Fruit fly (Drosophila melanogaster) whole organism, embryonic: ENCODE measurements around the gene CG14273.
A peak's percentile ranks its signal among the peaks of the same experiment; 100 is the strongest.

Experiments
- ATbp ChIP-seq: fragments of 200-800 bp; sonication (Bioruptor generic); optimal IDR thresholded peaks from 2 replicates; lab custom pipeline; 2017; ENCODE audit warnings: missing biosample characterization, mild to moderate bottlenecking, missing genetic modification characterization, missing genetic modification reagents
- Atf-2 ChIP-seq: fragments of 200-800 bp; sonication (Bioruptor generic); optimal IDR thresholded peaks from 2 replicates; lab custom pipeline; 2016; ENCODE audit warnings: missing biosample characterization, missing genetic modification characterization
- Bgb ChIP-seq: fragments of 200-800 bp; sonication (Bioruptor generic); IDR thresholded peaks from 2 replicates; pipeline ENCODE4 v1.3.6; 2022; ENCODE audit warnings: missing biosample characterization, missing genetic modification characterization; ENCODE audit not compliant: partially characterized antibody
- CG10147 ChIP-seq: fragments of 200-800 bp; sonication (Bioruptor generic); optimal IDR thresholded peaks from 2 replicates; lab custom pipeline; 2019; ENCODE audit warnings: missing biosample characterization, mild to moderate bottlenecking, missing genetic modification characterization, moderate library complexity
- CG11456 ChIP-seq: fragments of 200-800 bp; sonication (Bioruptor generic); IDR thresholded peaks from 3 replicates; pipeline ENCODE4 v1.3.6; 2022; ENCODE audit warnings: missing biosample characterization, missing genetic modification characterization
- CG11560 ChIP-seq: fragments of 200-800 bp; sonication (Bioruptor generic); IDR thresholded peaks from 3 replicates; pipeline ENCODE4 v1.3.6; 2022; ENCODE audit warnings: missing biosample characterization, missing genetic modification characterization
- CG12744 ChIP-seq: fragments of 200-800 bp; sonication (Bioruptor generic); optimal IDR thresholded peaks from 2 replicates; lab custom pipeline; 2016; ENCODE audit warnings: missing biosample characterization, missing genetic modification characterization
- CG13123 ChIP-seq: fragments of 200-800 bp; sonication (Bioruptor generic); optimal IDR thresholded peaks from 2 replicates; lab custom pipeline; 2016; ENCODE audit warnings: missing biosample characterization, missing genetic modification characterization
- CG14667 ChIP-seq: fragments of 200-800 bp; sonication (Bioruptor generic); IDR thresholded peaks from 2 replicates; pipeline ENCODE4 v1.3.6; 2022; ENCODE audit warnings: missing biosample characterization, missing genetic modification characterization
- CG1529 ChIP-seq: fragments of 200-800 bp; sonication (Bioruptor generic); optimal IDR thresholded peaks from 3 replicates; lab custom pipeline; 2018; ENCODE audit warnings: missing biosample characterization, missing genetic modification characterization
- CG15514 ChIP-seq: fragments of 200-800 bp; sonication (Bioruptor generic); optimal IDR thresholded peaks from 3 replicates; lab custom pipeline; 2017; ENCODE audit warnings: missing biosample characterization, missing genetic modification characterization, mild to moderate bottlenecking, moderate library complexity, missing genetic modification reagents
- CG18476 ChIP-seq: fragments of 200-800 bp; sonication (Bioruptor generic); optimal IDR thresholded peaks from 2 replicates; lab custom pipeline; 2016; ENCODE audit warnings: missing biosample characterization, mild to moderate bottlenecking, missing genetic modification characterization
- CG18599 ChIP-seq: fragments of 200-800 bp; sonication (Bioruptor generic); optimal IDR thresholded peaks from 3 replicates; lab custom pipeline; 2017; ENCODE audit warnings: missing biosample characterization, missing genetic modification characterization, mild to moderate bottlenecking, moderate library complexity, missing genetic modification reagents
- CG31365 ChIP-seq: fragments of 200-800 bp; sonication (Bioruptor generic); optimal IDR thresholded peaks from 2 replicates; lab custom pipeline; 2018; ENCODE audit warnings: missing biosample characterization, mild to moderate bottlenecking, missing genetic modification characterization
- CG43689 ChIP-seq: fragments of 200-800 bp; sonication (Bioruptor generic); IDR thresholded peaks from 2 replicates; pipeline ENCODE4 v1.3.6; 2022; ENCODE audit warnings: missing biosample characterization, missing genetic modification characterization
- CG6765 ChIP-seq: fragments of 200-800 bp; sonication (Bioruptor generic); optimal IDR thresholded peaks from 3 replicates; lab custom pipeline; 2017; ENCODE audit warnings: missing biosample characterization, mild to moderate bottlenecking, missing genetic modification characterization
- CG7556 ChIP-seq: fragments of 200-800 bp; sonication (Bioruptor generic); optimal IDR thresholded peaks from 2 replicates; lab custom pipeline; 2017; ENCODE audit warnings: missing biosample characterization, mild to moderate bottlenecking, missing genetic modification characterization
- CG8290 ChIP-seq, 3 experiments: fragments of 200-800 bp; sonication (Bioruptor generic); optimal IDR thresholded peaks; 2 replicates each; lab custom pipeline; 2016 to 2019; ENCODE audit warnings: missing biosample characterization in 3 of 3, missing genetic modification characterization in 3 of 3, mild to moderate bottlenecking in 2 of 3, moderate library complexity in 1 of 3
- CG8388 ChIP-seq: fragments of 200-800 bp; sonication (Bioruptor generic); optimal IDR thresholded peaks from 2 replicates; lab custom pipeline; 2019; ENCODE audit warnings: missing biosample characterization, mild to moderate bottlenecking, missing genetic modification characterization, moderate library complexity
- CG9932 ChIP-seq: fragments of 200-800 bp; sonication (Bioruptor generic); IDR thresholded peaks from 2 replicates; pipeline ENCODE4 v1.3.6; 2022; ENCODE audit warnings: missing biosample characterization, missing genetic modification characterization
- Camta ChIP-seq: fragments of 200-800 bp; sonication (Bioruptor generic); optimal IDR thresholded peaks from 2 replicates; lab custom pipeline; 2016; ENCODE audit warnings: missing biosample characterization, missing genetic modification characterization
- Dll ChIP-seq: fragments of 200-800 bp; sonication (Bioruptor generic); IDR thresholded peaks from 4 replicates; pipeline ENCODE4 v1.3.6; 2022; ENCODE audit warnings: missing biosample characterization, missing genetic modification characterization; ENCODE audit not compliant: partially characterized antibody
- Eip74EF ChIP-seq, 2 experiments: fragments of 200-800 bp in 1 of 2; fragments of >200 bp in 1 of 2; sonication (Bioruptor generic) in 1 of 2; optimal IDR thresholded peaks; 2 replicates each; lab custom pipeline; 2017 to 2019; ENCODE audit warnings: missing biosample characterization in 2 of 2, missing genetic modification characterization in 2 of 2, mild to moderate bottlenecking in 1 of 2, moderate library complexity in 1 of 2
- Max ChIP-seq: fragments of 200-800 bp; sonication (Bioruptor generic); optimal IDR thresholded peaks from 2 replicates; lab custom pipeline; 2016; ENCODE audit warnings: missing biosample characterization, mild to moderate bottlenecking, missing genetic modification characterization
- Mes4 ChIP-seq: fragments of 200-800 bp; sonication (Bioruptor generic); optimal IDR thresholded peaks from 2 replicates; lab custom pipeline; 2016; ENCODE audit warnings: missing biosample characterization, missing genetic modification characterization
- Nf-YA ChIP-seq: fragments of 200-800 bp; sonication (Bioruptor generic); IDR thresholded peaks from 2 replicates; pipeline ENCODE4 v1.3.6; 2022; ENCODE audit warnings: missing biosample characterization, missing genetic modification characterization
- Oaz ChIP-seq: fragments of 200-800 bp; sonication (Bioruptor generic); IDR thresholded peaks from 2 replicates; pipeline ENCODE4 v1.3.6; 2022; ENCODE audit warnings: missing biosample characterization, missing genetic modification characterization
- Rfx ChIP-seq: fragments of 200-800 bp; sonication (Bioruptor generic); IDR thresholded peaks from 2 replicates; pipeline ENCODE4 v1.3.6; 2022; ENCODE audit warnings: missing biosample characterization, missing genetic modification characterization
- Side ChIP-seq: fragments of 200-800 bp; sonication (Bioruptor generic); optimal IDR thresholded peaks from 2 replicates; lab custom pipeline; 2016; ENCODE audit warnings: missing biosample characterization, missing genetic modification characterization
- Xrp1 ChIP-seq: fragments of 200-800 bp; sonication (Bioruptor generic); IDR thresholded peaks from 2 replicates; pipeline ENCODE4 v1.3.6; 2022; ENCODE audit warnings: missing biosample characterization, missing genetic modification characterization
- dpn ChIP-seq, 2 experiments: fragments of 200-800 bp; sonication (Bioruptor generic); optimal IDR thresholded peaks; 3 replicates each; lab custom pipeline; 2016; ENCODE audit warnings: missing biosample characterization in 2 of 2, missing genetic modification characterization in 2 of 2
- emc ChIP-seq: fragments of 200-800 bp; sonication (Bioruptor generic); optimal IDR thresholded peaks from 2 replicates; lab custom pipeline; 2016; ENCODE audit warnings: missing biosample characterization, missing genetic modification characterization
- fru ChIP-seq: fragments of >200 bp; optimal IDR thresholded peaks from 2 replicates; lab custom pipeline; 2017
- ftz-f1 ChIP-seq: fragments of 200-800 bp; sonication (Bioruptor generic); optimal IDR thresholded peaks from 2 replicates; lab custom pipeline; 2016; ENCODE audit warnings: missing biosample characterization, missing genetic modification characterization
- gcm2 ChIP-seq: fragments of 200-800 bp; sonication (Bioruptor generic); optimal IDR thresholded peaks from 2 replicates; lab custom pipeline; 2016; ENCODE audit warnings: missing biosample characterization, missing genetic modification characterization
- grn ChIP-seq: fragments of 200-800 bp; sonication (Bioruptor generic); optimal IDR thresholded peaks from 3 replicates; lab custom pipeline; 2017; ENCODE audit warnings: missing biosample characterization, missing genetic modification characterization
- hbn ChIP-seq: fragments of 200-800 bp; sonication (Bioruptor generic); IDR thresholded peaks from 2 replicates; pipeline ENCODE4 v1.3.6; 2022; ENCODE audit warnings: missing biosample characterization, missing genetic modification characterization; ENCODE audit not compliant: partially characterized antibody
- ind ChIP-seq: fragments of 200-800 bp; sonication (Bioruptor generic); optimal IDR thresholded peaks from 3 replicates; lab custom pipeline; 2016; ENCODE audit warnings: missing biosample characterization, missing genetic modification characterization
- lmd ChIP-seq: fragments of 200-800 bp; sonication (Bioruptor generic); IDR thresholded peaks from 2 replicates; pipeline ENCODE4 v1.3.6; 2022; ENCODE audit warnings: missing biosample characterization, missing genetic modification characterization
- pnt ChIP-seq: fragments of 200-800 bp; sonication (Bioruptor generic); optimal IDR thresholded peaks from 3 replicates; lab custom pipeline; 2016; ENCODE audit warnings: missing biosample characterization, missing genetic modification characterization
- pros ChIP-seq: fragments of 200-800 bp; sonication (Bioruptor generic); optimal IDR thresholded peaks from 3 replicates; lab custom pipeline; 2019; ENCODE audit warnings: missing biosample characterization, mild to moderate bottlenecking, missing genetic modification characterization, moderate library complexity
- pzg ChIP-seq: fragments of 200-800 bp; sonication (Bioruptor generic); optimal IDR thresholded peaks from 3 replicates; lab custom pipeline; 2018; ENCODE audit warnings: missing biosample characterization, mild to moderate bottlenecking, missing genetic modification characterization, moderate library complexity
- ranshi ChIP-seq: fragments of 200-800 bp; sonication (Bioruptor generic); IDR thresholded peaks from 2 replicates; pipeline ENCODE4 v1.3.6; 2022; ENCODE audit warnings: missing biosample characterization, missing genetic modification characterization
- schlank ChIP-seq: fragments of 200-800 bp; sonication (Bioruptor generic); optimal IDR thresholded peaks from 2 replicates; lab custom pipeline; 2018; ENCODE audit warnings: missing biosample characterization, mild to moderate bottlenecking, missing genetic modification characterization
- slp2 ChIP-seq: fragments of 200-800 bp; sonication (Bioruptor generic); optimal IDR thresholded peaks from 2 replicates; lab custom pipeline; 2016; ENCODE audit warnings: missing biosample characterization, missing genetic modification characterization
- trem ChIP-seq: fragments of 200-800 bp; optimal IDR thresholded peaks from 3 replicates; lab custom pipeline; 2019; ENCODE audit warnings: missing biosample characterization, mild to moderate bottlenecking, missing genetic modification characterization, moderate library complexity
- twi ChIP-seq: fragments of 200-800 bp; optimal IDR thresholded peaks from 2 replicates; lab custom pipeline; 2019; ENCODE audit warnings: missing biosample characterization, mild to moderate bottlenecking, missing genetic modification characterization, moderate library complexity
- zf30C ChIP-seq: fragments of 200-800 bp; sonication (Bioruptor generic); optimal IDR thresholded peaks from 3 replicates; lab custom pipeline; 2018; ENCODE audit warnings: missing biosample characterization, mild to moderate bottlenecking, missing genetic modification characterization
- zfh2 ChIP-seq: fragments of 200-800 bp; sonication (Bioruptor generic); optimal IDR thresholded peaks from 2 replicates; lab custom pipeline; 2016; ENCODE audit warnings: missing biosample characterization, missing genetic modification characterization

CG14273 gene

DNA sequence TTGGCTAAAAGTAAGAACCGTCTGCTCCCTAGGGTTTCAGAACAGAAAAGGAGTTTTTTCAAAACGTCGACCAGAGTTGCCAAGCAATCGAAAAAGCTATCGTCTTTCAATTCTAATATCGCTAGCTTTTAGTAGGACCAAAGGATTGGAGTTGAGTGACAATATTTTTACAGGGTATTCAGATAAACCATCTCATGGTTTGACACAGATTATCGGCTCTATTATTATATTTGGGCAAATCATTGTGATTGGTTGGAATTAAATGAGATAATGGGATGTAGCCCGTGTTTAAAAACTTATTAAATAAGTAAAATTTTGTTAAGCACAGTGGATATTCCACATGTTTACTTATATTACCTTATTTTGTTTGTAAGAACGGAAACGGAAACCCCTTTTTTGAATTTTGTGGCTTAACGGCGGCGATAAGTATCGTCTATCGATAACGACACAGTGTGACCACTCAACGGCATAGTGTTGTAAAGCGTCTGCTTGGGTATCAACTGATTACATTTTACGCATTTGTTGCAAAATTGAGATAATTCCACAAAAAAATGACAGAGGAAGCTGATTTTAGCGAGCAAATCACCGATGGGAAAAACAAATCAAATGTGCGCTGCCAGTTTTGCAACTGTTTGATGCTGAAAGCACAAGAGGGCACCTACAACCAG lies 22.5 kb upstream of the CG14273 start, which contains the start of the genes mtsh and strat (continued):
- TF ChIP-seq Bgb (GFP tag; lab: Robert Waterston, UW) (peak; percentile 73), gcm2 (no peak), twi (peak; percentile 21), CG1529 (GFP tag; lab: Kevin White, UChicago) (no peak), CG31365 (peak; percentile 64), slp2 (GFP tag; lab: Kevin White, UChicago) (peak; percentile 21), dpn (GFP tag; optimal IDR thresholded peaks at IDR 0.05; lab: Kevin White, UChicago) (peak; percentile 38 to 51), CG13123 (GFP tag; lab: Kevin White, UChicago) (no peak), grn (peak; percentile 38), lmd (GFP tag; lab: Robert Waterston, UW) (no peak), hbn (GFP tag; lab: Robert Waterston, UW) (no peak), ranshi (GFP tag; lab: Robert Waterston, UW) (peak; percentile 48; the same call in 1 of the 2 replicates), ind (peak; percentile 40), Eip74EF (GFP tag; optimal IDR thresholded peaks at IDR 0.05; lab: Kevin White, UChicago) (peak in 1 of 2 experiments; percentile 1), CG9932 (GFP tag; lab: Robert Waterston, UW) (no peak), Atf-2 (peak; percentile 52), pnt (no peak), CG8290 (GFP tag; optimal IDR thresholded peaks at IDR 0.05; lab: Kevin White, UChicago) (peak; percentile 16), CG8290 (tag; optimal IDR thresholded peaks at IDR 0.05; lab: Kevin White, UChicago) (no peak), Rfx (GFP tag; lab: Robert Waterston, UW) (peak; percentile 76), Camta (GFP tag; lab: Kevin White, UChicago) (no peak), pros (no peak), CG11560 (tag; lab: Robert Waterston, UW) (no peak), CG11456 (GFP tag; lab: Robert Waterston, UW) (peak; percentile 59; the same call in 2 of the 3 replicates), Max (GFP tag; lab: Kevin White, UChicago) (peak; percentile 35), fru (lab: Kevin White, UChicago) (no peak), Nf-YA (GFP tag; lab: Robert Waterston, UW) (no peak), ftz-f1 (GFP tag; lab: Kevin White, UChicago) (no peak), Dll (peak; percentile 64; the same call in 2 of the 4 replicates), Mes4 (peak; percentile 6), CG8388 (GFP tag; lab: Kevin White, UChicago) (peak; percentile 48), CG10147 (GFP tag; lab: Kevin White, UChicago) (no peak), zf30C (GFP tag; lab: Kevin White, UChicago) (no peak), Xrp1 (GFP tag; lab: Robert Waterston, UW) (peak; percentile 37; the same call in 1 of the 2 replicates), CG18476 (GFP tag; lab: Kevin White, UChicago) (no peak), CG43689 (GFP tag; lab: Robert Waterston, UW) (no peak), CG12744 (GFP tag; lab: Kevin White, UChicago) (no peak), ATbp (GFP tag; lab: Kevin White, UChicago) (peak; percentile 33), Side (GFP tag; lab: Kevin White, UChicago) (peak; percentile 72), emc (GFP tag; lab: Kevin White, UChicago) (no peak), schlank (peak; percentile 38), trem (tag; lab: Kevin White, UChicago) (peak; percentile 65), CG7556 (GFP tag; lab: Kevin White, UChicago) (peak; percentile 54), CG15514 (peak; percentile 83), zfh2 (GFP tag; lab: Kevin White, UChicago) (peak; percentile 33), Oaz (no peak), CG18599 (peak; percentile 66), CG6765 (GFP tag; lab: Kevin White, UChicago) (peak; percentile 81), CG14667 (no peak), pzg (GFP tag; lab: Kevin White, UChicago) (peak; percentile 84)
